Worm (Caenorhabditis elegans) whole organism, L3 larva: ENCODE data around the gene srh-55.

Source experiments
- egl-5 ChIP-seq: fragments of 150-350 bp; optimal IDR thresholded peaks from 2 replicates; lab custom pipeline; 2017; ENCODE audit warnings: missing biosample characterization, missing genetic modification reagents, missing genetic modification characterization, inconsistent platforms
- lin-15B ChIP-seq: fragments of 150-350 bp; optimal IDR thresholded peaks from 2 replicates; lab custom pipeline; 2014; ENCODE audit warnings: missing biosample characterization, missing genetic modification characterization
- nhr-23 ChIP-seq: fragments of 150-350 bp; optimal IDR thresholded peaks from 2 replicates; lab custom pipeline; 2014; ENCODE audit warnings: missing biosample characterization, missing genetic modification reagents, missing genetic modification characterization
- nhr-25 ChIP-seq: sonication (generic microtip); optimal IDR thresholded peaks from 2 replicates; lab custom pipeline; 2017; ENCODE audit warnings: missing biosample characterization, missing genetic modification characterization
- pha-4 ChIP-seq: fragments of 150-350 bp; optimal IDR thresholded peaks from 2 replicates; lab custom pipeline; 2014; ENCODE audit warnings: missing biosample characterization, missing genetic modification reagents, missing genetic modification characterization
- snpc-4 ChIP-seq: fragments of 150-350 bp; optimal IDR thresholded peaks from 2 replicates; lab custom pipeline; 2014; ENCODE audit warnings: missing biosample characterization, missing genetic modification characterization
- tbx-2 ChIP-seq: sonication (generic microtip); optimal IDR thresholded peaks from 2 replicates; lab custom pipeline; 2016; ENCODE audit warnings: mild to moderate bottlenecking, missing genetic modification characterization, missing compliant biosample characterization
- ztf-11 ChIP-seq: fragments of 150-350 bp; optimal IDR thresholded peaks from 2 replicates; lab custom pipeline; 2014; ENCODE audit warnings: missing biosample characterization, missing genetic modification characterization

ce11 chrV:15111660-15112059 is 41.7 kb upstream of the srh-55 start, which contains the start of gene T01G5.7:
- TF ChIP-seq nhr-23 (tag; lab: Kevin White, UChicago) (no peak), nhr-25 (no peak), lin-15B (no peak), tbx-2 (tag; lab: Kevin White, UChicago) (no peak), pha-4 (tag; lab: Kevin White, UChicago) (no peak), ztf-11 (tag; lab: Kevin White, UChicago) (no peak), snpc-4 (tag; lab: Kevin White, UChicago) (no peak), egl-5 (tag; lab: Kevin White, UChicago) (no peak)
